Worm (Caenorhabditis elegans) whole organism, mixed stage, embryonic: Measurements from ENCODE around the gene eef-1G.

Source experiments
- M03D4.4 ChIP-seq: sonication (generic microtip); optimal IDR thresholded peaks from 2 replicates; lab custom pipeline; 2017; ENCODE audit warnings: mild to moderate bottlenecking, missing genetic modification characterization, missing compliant biosample characterization
- blmp-1 ChIP-seq: fragments of 150-350 bp; optimal IDR thresholded peaks from 2 replicates; lab custom pipeline; 2014; ENCODE audit warnings: missing biosample characterization, missing genetic modification characterization
- ceh-83 ChIP-seq: fragments of 200-800 bp; sonication (Bioruptor generic); optimal IDR thresholded peaks from 2 replicates; lab custom pipeline; 2018; ENCODE audit warnings: mild to moderate bottlenecking, missing genetic modification characterization, missing compliant biosample characterization
- ces-1 ChIP-seq: fragments of 150-350 bp; optimal IDR thresholded peaks from 2 replicates; lab custom pipeline; 2014; ENCODE audit warnings: missing biosample characterization, missing genetic modification reagents, missing genetic modification characterization
- flh-1 ChIP-seq: fragments of 200-800 bp; sonication (Bioruptor generic); optimal IDR thresholded peaks from 2 replicates; lab custom pipeline; 2018; ENCODE audit warnings: mild to moderate bottlenecking, missing genetic modification characterization, moderate library complexity, missing compliant biosample characterization
- hlh-1 ChIP-seq: fragments of 150-350 bp; optimal IDR thresholded peaks from 2 replicates; lab custom pipeline; 2014; ENCODE audit warnings: missing biosample characterization, missing genetic modification reagents, missing genetic modification characterization
- lsy-2 ChIP-seq: fragments of 150-350 bp; optimal IDR thresholded peaks from 2 replicates; lab custom pipeline; 2014; ENCODE audit warnings: missing biosample characterization, missing genetic modification characterization
- nhr-2 ChIP-seq: fragments of 150-350 bp; optimal IDR thresholded peaks from 2 replicates; lab custom pipeline; 2014; ENCODE audit warnings: missing biosample characterization, missing genetic modification characterization
- nhr-237 ChIP-seq: fragments of 150-350 bp; optimal IDR thresholded peaks from 2 replicates; lab custom pipeline; 2014; ENCODE audit warnings: missing biosample characterization, missing genetic modification characterization
- nhr-76 ChIP-seq: sonication (generic microtip); optimal IDR thresholded peaks from 2 replicates; lab custom pipeline; 2017; ENCODE audit warnings: missing biosample characterization, missing genetic modification characterization
- unc-39 ChIP-seq: fragments of 150-350 bp; optimal IDR thresholded peaks from 2 replicates; lab custom pipeline; 2014; ENCODE audit warnings: missing biosample characterization, missing genetic modification characterization
- unc-62 ChIP-seq: fragments of 150-350 bp; optimal IDR thresholded peaks from 2 replicates; lab custom pipeline; 2014; ENCODE audit warnings: missing biosample characterization, missing genetic modification reagents, missing genetic modification characterization

ce11 chrV:11010768-11011167 lies 45.2 kb downstream of the eef-1G start:
- no peak for TF ChIP-seq blmp-1 (tag; lab: Kevin White, UChicago)
- TF ChIP-seq lsy-2 (tag; lab: Kevin White, UChicago), result no peak
- TF ChIP-seq nhr-237 (tag; lab: Kevin White, UChicago), result no peak
- no peak for TF ChIP-seq flh-1 (GFP tag; lab: Kevin White, UChicago)
- no peak for TF ChIP-seq hlh-1
- no peak for TF ChIP-seq ceh-83 (GFP tag; lab: Kevin White, UChicago)
- no peak for TF ChIP-seq nhr-76
- TF ChIP-seq unc-39 (tag; lab: Kevin White, UChicago), result no peak
- TF ChIP-seq unc-62, result no peak
- no peak for TF ChIP-seq nhr-2 (tag; lab: Kevin White, UChicago)
- TF ChIP-seq ces-1 (GFP tag; lab: Kevin White, UChicago), result no peak
- no peak for TF ChIP-seq M03D4.4 (tag; lab: Kevin White, UChicago)
